Worm (Caenorhabditis elegans) whole organism, midembryonic: Measurements from ENCODE around the gene F56C9.6.

Experiments used
- T22C8.4 ChIP-seq: fragments of 200-800 bp; sonication (Bioruptor generic); IDR thresholded peaks from 2 replicates; pipeline ENCODE4 v1.3.6; 2022; ENCODE audit warnings: missing genetic modification characterization, missing compliant biosample characterization
- cog-1 ChIP-seq: sonication (generic microtip); optimal IDR thresholded peaks from 2 replicates; lab custom pipeline; 2016; ENCODE audit warnings: missing genetic modification characterization, missing compliant biosample characterization
- flt-1 ChIP-seq: fragments of 200-800 bp; sonication (Bioruptor generic); IDR thresholded peaks from 2 replicates; pipeline ENCODE4 v1.3.6; 2022; ENCODE audit warnings: missing genetic modification characterization, missing compliant biosample characterization
- klf-2 ChIP-seq: fragments of 200-800 bp; sonication (Bioruptor generic); conservative IDR thresholded peaks from 2 replicates; pipeline ENCODE4 v1.3.6; 2022; ENCODE audit warnings: missing genetic modification reagents, missing genetic modification characterization, missing compliant biosample characterization
- med-1 ChIP-seq: sonication (generic microtip); optimal IDR thresholded peaks from 2 replicates; lab custom pipeline; 2017; ENCODE audit warnings: missing genetic modification characterization, mild to moderate bottlenecking, missing compliant biosample characterization, antibody characterized with exemption, missing genetic modification reagents; ENCODE audit not compliant: insufficient read depth
- ref-1 ChIP-seq: fragments of 200-800 bp; sonication (Bioruptor generic); conservative IDR thresholded peaks from 2 replicates; pipeline ENCODE4 v1.3.6; 2022; ENCODE audit warnings: missing genetic modification reagents, missing genetic modification characterization, missing compliant biosample characterization
- tab-1 ChIP-seq: fragments of 200-800 bp; sonication (Bioruptor generic); IDR thresholded peaks from 2 replicates; pipeline ENCODE4 v1.3.6; 2022; ENCODE audit warnings: missing genetic modification characterization, missing compliant biosample characterization
- ztf-23 ChIP-seq: fragments of 200-800 bp; sonication (Bioruptor generic); IDR thresholded peaks from 2 replicates; pipeline ENCODE4 v1.3.6; 2022; ENCODE audit warnings: missing genetic modification reagents, missing genetic modification characterization, missing compliant biosample characterization
- ztf-29 ChIP-seq: fragments of 200-800 bp; sonication (Bioruptor generic); IDR thresholded peaks from 2 replicates; pipeline ENCODE4 v1.3.6; 2022; ENCODE audit warnings: missing genetic modification reagents, missing genetic modification characterization, missing compliant biosample characterization

Gene F56C9.6

ce11 chrIII:7338693-7339092, 28.1 kb upstream of the F56C9.6 start, which contains the start of gene kap-1:
Gene kap-1 (plus strand): TSS chrIII:7338835.
- no peak for TF ChIP-seq med-1 (GFP tag; lab: Kevin White, UChicago)
- no peak for TF ChIP-seq ztf-29 (GFP tag; lab: Robert Waterston, UW)
- no peak for TF ChIP-seq flt-1 (GFP tag; lab: Robert Waterston, UW)
- no peak for TF ChIP-seq cog-1
- TF ChIP-seq tab-1, result no peak
- no peak for TF ChIP-seq klf-2 (GFP tag; lab: Robert Waterston, UW)
- no peak for TF ChIP-seq T22C8.4 (GFP tag; lab: Robert Waterston, UW)
- no peak for TF ChIP-seq ref-1

- TF ChIP-seq tab-1 (no peak), cog-1 (no peak), T22C8.4 (GFP tag; lab: Robert Waterston, UW) (no peak), ztf-29 (GFP tag; lab: Robert Waterston, UW) (no peak), klf-2 (GFP tag; lab: Robert Waterston, UW) (no peak), ztf-23 (GFP tag; lab: Robert Waterston, UW) (no peak), med-1 (GFP tag; lab: Kevin White, UChicago) (no peak), ref-1 (no peak)
These were observed 27.4 kb upstream of the F56C9.6 start for ce11 chrIII:7338009-7338408.

ce11 chrIII:7336214-7336613, 25.6 kb upstream of the F56C9.6 start, which contains the start of gene gsp-2:
Gene gsp-2 (plus strand): TSS chrIII:7336587.
- TF ChIP-seq flt-1 (GFP tag; lab: Robert Waterston, UW) (peak; percentile 63), ztf-29 (GFP tag; lab: Robert Waterston, UW) (no peak)

DNA sequence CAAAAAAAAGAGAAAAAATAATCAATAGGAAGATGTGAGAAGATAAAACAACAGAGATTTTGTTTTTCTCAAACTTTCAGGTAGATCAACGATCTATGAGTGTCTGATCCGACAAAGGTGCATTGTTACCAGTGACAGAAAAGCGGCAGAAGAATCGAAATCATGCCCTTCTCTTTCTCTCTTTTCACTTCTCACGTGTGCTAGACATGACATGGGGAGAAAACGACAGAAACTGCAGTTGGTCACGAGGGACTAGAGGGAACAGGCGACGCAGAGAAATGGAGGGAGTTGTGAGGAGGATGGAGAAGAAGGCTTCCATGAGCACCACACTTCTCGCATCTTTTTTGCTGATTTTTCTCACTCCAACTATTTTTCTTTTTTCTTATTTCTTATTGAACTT, 24.6 kb upstream of the F56C9.6 start, which contains the start of gene F56C9.10:
TSS of gene F56C9.10 (minus strand) at position 97 of the 400 bp plus-strand sequence.
- TF ChIP-seq ztf-23 (GFP tag; lab: Robert Waterston, UW) (peak; percentile 65; the same call in 1 of the 2 replicates), T22C8.4 (GFP tag; lab: Robert Waterston, UW) (no peak)

DNA sequence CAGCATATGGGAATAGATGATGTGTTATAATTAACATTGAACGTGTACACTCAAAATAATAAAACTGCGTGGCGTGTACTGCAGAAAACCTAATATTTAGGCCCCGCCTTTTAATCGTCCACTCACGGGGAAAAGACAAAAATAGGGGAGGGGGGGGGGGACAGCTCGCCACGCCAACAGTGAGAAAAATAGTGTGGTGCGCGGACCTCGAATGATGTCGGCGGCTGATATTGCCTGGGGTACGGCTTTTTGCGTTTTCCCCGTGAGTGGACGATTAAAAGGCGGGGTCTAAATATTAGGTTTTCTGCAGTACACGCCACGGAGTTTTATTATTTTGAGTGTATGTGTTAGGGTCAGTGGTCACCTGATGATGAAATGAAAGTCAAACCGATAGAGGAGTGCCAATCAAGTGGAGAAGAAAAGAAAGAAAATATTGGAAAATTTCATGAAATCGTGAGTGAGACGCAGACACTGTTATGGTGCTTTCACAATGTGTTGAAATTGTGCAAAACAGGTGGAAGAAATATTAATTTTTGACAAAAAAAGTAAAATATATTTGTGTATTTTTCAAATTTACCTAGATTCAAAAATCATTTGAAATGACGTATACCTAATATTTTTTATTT, 23.4 kb upstream of the F56C9.6 start:
- 0 out of 2 replicates have a peak, but pooled peaks have one; percentile 42 for TF ChIP-seq flt-1 (GFP tag; lab: Robert Waterston, UW)

DNA sequence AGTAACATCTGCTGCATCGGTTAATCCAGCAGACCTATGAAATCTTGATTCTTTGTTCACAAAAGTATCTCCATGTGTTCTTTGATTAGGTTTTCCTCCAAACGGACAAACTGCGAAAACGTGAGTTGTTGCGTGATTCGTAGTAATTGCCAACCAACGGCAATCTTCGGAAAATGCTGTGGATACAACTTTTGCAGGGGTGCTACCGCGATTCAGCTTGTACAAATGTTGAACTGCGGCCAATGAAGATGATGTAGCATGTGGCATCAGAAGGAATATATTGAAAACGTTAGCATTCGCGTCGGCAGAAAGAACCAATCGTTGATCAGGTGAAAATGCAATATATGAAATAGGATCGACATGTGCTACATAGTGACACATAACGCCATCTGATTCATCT, 21.1 kb upstream of the F56C9.6 start:
- TF ChIP-seq klf-2 (GFP tag; lab: Robert Waterston, UW) (no peak), ztf-23 (GFP tag; lab: Robert Waterston, UW) (no peak), med-1 (GFP tag; lab: Kevin White, UChicago) (no peak), flt-1 (GFP tag; lab: Robert Waterston, UW) (no peak), tab-1 (no peak), cog-1 (no peak), ztf-29 (GFP tag; lab: Robert Waterston, UW) (no peak), T22C8.4 (GFP tag; lab: Robert Waterston, UW) (no peak)

- TF ChIP-seq T22C8.4 (GFP tag; lab: Robert Waterston, UW) (no peak), ztf-29 (GFP tag; lab: Robert Waterston, UW) (no peak), med-1 (GFP tag; lab: Kevin White, UChicago) (no peak), tab-1 (no peak), klf-2 (GFP tag; lab: Robert Waterston, UW) (no peak), ztf-23 (GFP tag; lab: Robert Waterston, UW) (no peak), cog-1 (no peak), ref-1 (no peak), flt-1 (GFP tag; lab: Robert Waterston, UW) (no peak)
These were observed 18.7 kb upstream of the F56C9.6 start, which contains the start of gene lab-2 for ce11 chrIII:7329155-7329732. Gene lab-2 (minus strand): TSS chrIII:7329607.

DNA sequence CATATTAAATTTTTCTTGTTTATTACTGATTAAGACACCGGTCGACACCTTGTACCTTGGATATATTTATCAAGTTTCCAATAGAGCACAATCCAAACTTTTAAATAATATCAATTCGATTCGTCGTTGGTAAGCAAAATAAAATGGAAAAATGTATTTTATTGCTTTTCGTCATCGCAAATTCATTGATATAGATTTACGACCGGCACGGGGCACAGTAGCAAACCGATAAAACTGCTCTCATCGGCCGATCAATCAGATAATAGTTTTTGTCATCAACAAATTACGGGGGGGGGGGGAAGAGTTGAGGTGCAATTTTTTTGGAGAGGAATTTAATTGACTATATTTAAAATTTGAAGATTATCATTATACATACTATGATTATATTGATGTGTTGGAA, 12.8 kb upstream of the F56C9.6 start:
- TF ChIP-seq ztf-29 (GFP tag; lab: Robert Waterston, UW) (no peak), tab-1 (no peak), T22C8.4 (GFP tag; lab: Robert Waterston, UW) (no peak), ztf-23 (GFP tag; lab: Robert Waterston, UW) (no peak), ref-1 (no peak), flt-1 (GFP tag; lab: Robert Waterston, UW) (no peak), klf-2 (GFP tag; lab: Robert Waterston, UW) (no peak), med-1 (GFP tag; lab: Kevin White, UChicago) (no peak), cog-1 (no peak)

DNA sequence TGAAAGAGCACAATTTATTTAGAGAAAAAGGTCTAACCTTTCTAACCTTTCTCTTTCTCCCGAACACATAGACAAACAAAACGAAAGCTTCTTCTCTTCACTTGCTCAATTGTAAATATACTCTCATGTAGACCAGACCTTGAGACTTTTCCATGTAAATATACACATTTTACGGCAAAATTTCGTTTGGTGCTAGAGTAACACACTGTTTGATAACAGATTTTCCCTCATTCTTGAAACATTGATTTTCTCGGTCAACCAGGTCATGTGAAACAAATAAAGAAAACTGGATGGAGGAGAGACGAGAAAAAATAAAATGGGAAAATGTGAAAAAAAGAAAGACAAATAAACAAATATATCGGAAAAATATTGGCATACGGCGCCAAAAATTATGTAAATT, 11.4 kb upstream of the F56C9.6 start:
- TF ChIP-seq med-1 (GFP tag; lab: Kevin White, UChicago) (no peak), T22C8.4 (GFP tag; lab: Robert Waterston, UW) (no peak), flt-1 (GFP tag; lab: Robert Waterston, UW) (no peak), tab-1 (no peak), cog-1 (no peak), ztf-29 (GFP tag; lab: Robert Waterston, UW) (no peak), klf-2 (GFP tag; lab: Robert Waterston, UW) (no peak), ref-1 (no peak), ztf-23 (GFP tag; lab: Robert Waterston, UW) (no peak)

ce11 chrIII:7319390-7319789, 8.8 kb upstream of the F56C9.6 start, which contains the start of gene F56C9.8:
Gene F56C9.8 (minus strand): TSS chrIII:7319509.
- TF ChIP-seq T22C8.4 (GFP tag; lab: Robert Waterston, UW) (no peak), klf-2 (GFP tag; lab: Robert Waterston, UW) (no peak), tab-1 (no peak), flt-1 (GFP tag; lab: Robert Waterston, UW) (no peak)
